Worm (Caenorhabditis elegans): ENCODE measurements around the gene C50E3.6.

DNA sequence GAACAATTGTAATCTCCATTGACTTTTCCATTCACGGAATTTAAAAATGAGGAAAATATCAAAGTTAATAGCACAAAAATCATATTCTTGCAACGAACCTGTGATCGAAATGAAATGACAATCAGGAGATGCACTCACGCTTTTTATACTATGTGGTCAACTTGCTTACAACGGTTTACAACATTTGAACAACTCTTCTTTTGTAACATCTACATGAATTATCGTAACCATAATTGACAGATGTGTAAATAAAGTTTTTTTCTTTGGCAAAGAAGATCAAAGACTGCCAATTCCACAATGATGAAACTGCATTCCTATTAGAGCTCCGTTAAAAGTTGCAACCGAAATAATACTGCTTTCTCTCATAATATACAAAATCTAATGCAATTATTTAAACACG, 49.4 kb upstream of the C50E3.6 start, which contains the start of gene F07C4.10:
- TF ChIP-seq nhr-76 (tag; optimal IDR thresholded peaks at IDR 0.05): no peak
- no peak for TF ChIP-seq egl-13 (tag; optimal IDR thresholded peaks at IDR 0.05)
- no peak for TF ChIP-seq elt-2 (tag; optimal IDR thresholded peaks at IDR 0.05)
- no peak for TF ChIP-seq pqm-1 (tag; optimal IDR thresholded peaks at IDR 0.05)
- TF ChIP-seq nhr-28 (tag; optimal IDR thresholded peaks at IDR 0.05): no peak
- no peak for TF ChIP-seq jun-1 (tag; optimal IDR thresholded peaks at IDR 0.05)
- no peak for TF ChIP-seq mep-1 (tag; optimal IDR thresholded peaks at IDR 0.05)
- no peak for TF ChIP-seq nhr-84 (tag; optimal IDR thresholded peaks at IDR 0.05)
- TF ChIP-seq zag-1 (tag; optimal IDR thresholded peaks at IDR 0.05): no peak
- TF ChIP-seq ets-5 (GFP tag; IDR thresholded peaks at IDR 0.05): no peak
- TF ChIP-seq nhr-77 (tag; optimal IDR thresholded peaks at IDR 0.05): no peak
- no peak for TF ChIP-seq rnt-1 (tag; optimal IDR thresholded peaks at IDR 0.05)
- TF ChIP-seq C04F5.9 (tag; optimal IDR thresholded peaks at IDR 0.05): no peak
